Worm (Caenorhabditis elegans): ENCODE results near the gene F46B3.15.

F46B3.15 gene

ce11 chrV:20605812-20606211, 27.7 kb downstream of the F46B3.15 start:
- TF ChIP-seq rnt-1 (tag; optimal IDR thresholded peaks at IDR 0.05), result peak; percentile 85

- TF ChIP-seq K09A11.1 (tag; optimal IDR thresholded peaks at IDR 0.05; ENCODE audit: insufficient read depth), result no peak
- TF ChIP-seq ceh-31 (tag; optimal IDR thresholded peaks at IDR 0.05), result no peak
- TF ChIP-seq ceh-2 (tag; optimal IDR thresholded peaks at IDR 0.05), result no peak
- TF ChIP-seq K02D7.2 (tag; optimal IDR thresholded peaks at IDR 0.05), result no peak
- TF ChIP-seq fax-1 (tag; optimal IDR thresholded peaks at IDR 0.05), result no peak
- no peak for TF ChIP-seq ceh-18 (tag; optimal IDR thresholded peaks at IDR 0.05)
- TF ChIP-seq ama-1 (optimal IDR thresholded peaks at IDR 0.05), result no peak
- TF ChIP-seq C38D4.7 (GFP tag; optimal IDR thresholded peaks at IDR 0.05), result no peak
- no peak for TF ChIP-seq hlh-6 (tag; optimal IDR thresholded peaks at IDR 0.05)
- no peak for TF ChIP-seq sdc-2 (tag; optimal IDR thresholded peaks at IDR 0.05)
- TF ChIP-seq tbx-7 (tag; optimal IDR thresholded peaks at IDR 0.05), result no peak
- TF ChIP-seq unc-42 (tag; optimal IDR thresholded peaks at IDR 0.05), result no peak
- no peak for TF ChIP-seq tbx-2 (tag; optimal IDR thresholded peaks at IDR 0.05)
- TF ChIP-seq ztf-16 (tag; optimal IDR thresholded peaks at IDR 0.05), result no peak
- TF ChIP-seq che-1 (tag; optimal IDR thresholded peaks at IDR 0.05), result no peak
- no peak for TF ChIP-seq ref-2 (tag; optimal IDR thresholded peaks at IDR 0.05)
- TF ChIP-seq ceh-19 (GFP tag; optimal IDR thresholded peaks at IDR 0.05), result no peak
- TF ChIP-seq unc-3 (GFP tag; conservative IDR thresholded peaks at IDR 0.05), result no peak
- TF ChIP-seq unc-3 (tag; optimal IDR thresholded peaks at IDR 0.05), result no peak
- TF ChIP-seq ceh-14 (tag; optimal IDR thresholded peaks at IDR 0.05), result no peak
- no peak for TF ChIP-seq fkh-6 (tag; optimal IDR thresholded peaks at IDR 0.05)
Measured at ce11 chrV:20604606-20605155, 28.8 kb downstream of the F46B3.15 start, which contains the start of gene ttr-57. TSS of gene ttr-57 (plus strand) at chrV:20605105.

ce11 chrV:20603014-20603413, 30.5 kb downstream of the F46B3.15 start, which contains the start of gene ttr-11:
TSS of gene ttr-11 (plus strand) at chrV:20603314.
- TF ChIP-seq sox-2 (GFP tag; IDR thresholded peaks at IDR 0.05), result no peak
- TF ChIP-seq pha-4 (tag; optimal IDR thresholded peaks at IDR 0.05), result no peak
- TF ChIP-seq ceh-19 (GFP tag; optimal IDR thresholded peaks at IDR 0.05), result no peak
- no peak for TF ChIP-seq che-1 (tag; optimal IDR thresholded peaks at IDR 0.05)
- no peak for TF ChIP-seq elt-2 (tag; optimal IDR thresholded peaks at IDR 0.05)
- TF ChIP-seq C08G9.2 (tag; optimal IDR thresholded peaks at IDR 0.05), result no peak
- TF ChIP-seq lim-6 (tag; optimal IDR thresholded peaks at IDR 0.05), result no peak
- no peak for TF ChIP-seq ets-4 (tag; optimal IDR thresholded peaks at IDR 0.05)
- no peak for TF ChIP-seq ama-1 (optimal IDR thresholded peaks at IDR 0.05)
- no peak for TF ChIP-seq ahr-1 (tag; optimal IDR thresholded peaks at IDR 0.05)
- no peak for TF ChIP-seq pax-1 (tag; optimal IDR thresholded peaks at IDR 0.05)
- TF ChIP-seq ceh-31 (tag; optimal IDR thresholded peaks at IDR 0.05), result no peak
- TF ChIP-seq ceh-9 (tag; optimal IDR thresholded peaks at IDR 0.05), result no peak

ce11 chrV:20600704-20601103, 32.8 kb downstream of the F46B3.15 start:
- TF ChIP-seq ceh-31 (tag; optimal IDR thresholded peaks at IDR 0.05) (peak; percentile 7), elt-2 (tag; optimal IDR thresholded peaks at IDR 0.05) (no peak), syd-9 (tag; optimal IDR thresholded peaks at IDR 0.05) (no peak), elt-4 (tag; optimal IDR thresholded peaks at IDR 0.05) (peak; percentile 87), ceh-6 (GFP tag; optimal IDR thresholded peaks at IDR 0.05) (no peak), hlh-6 (tag; optimal IDR thresholded peaks at IDR 0.05) (no peak)

ce11 chrV:20599795-20600194, 33.7 kb downstream of the F46B3.15 start, which contains the start of gene col-163:
TSS of gene col-163 (plus strand) at chrV:20600095.
- TF ChIP-seq lin-11 (tag; optimal IDR thresholded peaks at IDR 0.05), result no peak
- no peak for TF ChIP-seq zip-5 (tag; optimal IDR thresholded peaks at IDR 0.05)
- TF ChIP-seq pqm-1 (tag; optimal IDR thresholded peaks at IDR 0.05), result no peak
- TF ChIP-seq syd-9 (tag; optimal IDR thresholded peaks at IDR 0.05), result no peak
- no peak for TF ChIP-seq K09A11.1 (tag; optimal IDR thresholded peaks at IDR 0.05; ENCODE audit: insufficient read depth)
- TF ChIP-seq T23F11.4 (GFP tag; optimal IDR thresholded peaks at IDR 0.05), result no peak
- TF ChIP-seq ceh-48 (tag; optimal IDR thresholded peaks at IDR 0.05), result no peak
- no peak for TF ChIP-seq hlh-6 (tag; optimal IDR thresholded peaks at IDR 0.05)

All from whole organism, late embryonic.